Fruit fly (Drosophila melanogaster): ENCODE measurements around the gene CG5909.

- TF ChIP-seq CG5204 (GFP tag; optimal IDR thresholded peaks at IDR 0.05) (no peak), ovo (GFP tag; optimal IDR thresholded peaks at IDR 0.05) (no peak), CG7045 (GFP tag; optimal IDR thresholded peaks at IDR 0.05) (no peak), toe (GFP tag; optimal IDR thresholded peaks at IDR 0.05) (no peak), cnc (optimal IDR thresholded peaks at IDR 0.05) (no peak), CG11617 (GFP tag; optimal IDR thresholded peaks at IDR 0.05) (no peak), Hr96 (GFP tag; optimal IDR thresholded peaks at IDR 0.05) (no peak), Mnt (GFP tag; optimal IDR thresholded peaks at IDR 0.05) (no peak), kay (GFP tag; ENCODE audit: borderline replicate concordance) (no peak), Crg-1 (GFP tag; optimal IDR thresholded peaks at IDR 0.05) (no peak), CG14711 (tag; optimal IDR thresholded peaks at IDR 0.05) (no peak), CG12768 (GFP tag; optimal IDR thresholded peaks at IDR 0.05) (no peak), bab1 (GFP tag; optimal IDR thresholded peaks at IDR 0.05) (no peak)
These were observed 42.9 kb downstream of the CG5909 start for dm6 chr3R:27203856-27204255.

Data from whole organism, adult.